Worm (Caenorhabditis elegans) whole organism, mixed stage, embryonic: ENCODE measurements around the gene T20G5.13.

ENCODE experiments used
- ceh-39 ChIP-seq: fragments of 150-350 bp; optimal IDR thresholded peaks from 2 replicates; lab custom pipeline; 2014; ENCODE audit warnings: missing biosample characterization, missing genetic modification characterization
- ceh-43 ChIP-seq: fragments of 200-800 bp; sonication (Bioruptor generic); optimal IDR thresholded peaks from 2 replicates; lab custom pipeline; 2018; ENCODE audit warnings: mild to moderate bottlenecking, missing genetic modification characterization, moderate library complexity, missing compliant biosample characterization
- drap-1 ChIP-seq: fragments of 200-800 bp; sonication (Bioruptor generic); optimal IDR thresholded peaks from 3 replicates; lab custom pipeline; 2018; ENCODE audit warnings: mild to moderate bottlenecking, missing genetic modification characterization, missing compliant biosample characterization
- elt-3 ChIP-seq: fragments of 150-350 bp; optimal IDR thresholded peaks from 2 replicates; lab custom pipeline; 2014; ENCODE audit warnings: missing biosample characterization, missing genetic modification characterization
- hlh-1 ChIP-seq: fragments of 150-350 bp; optimal IDR thresholded peaks from 2 replicates; lab custom pipeline; 2014; ENCODE audit warnings: missing biosample characterization, missing genetic modification reagents, missing genetic modification characterization
- mab-5 ChIP-seq: fragments of 150-350 bp; optimal IDR thresholded peaks from 2 replicates; lab custom pipeline; 2014; ENCODE audit warnings: missing biosample characterization, missing genetic modification characterization
- mep-1 ChIP-seq: fragments of 150-350 bp; optimal IDR thresholded peaks from 2 replicates; lab custom pipeline; 2017; ENCODE audit warnings: missing biosample characterization, missing genetic modification reagents, missing genetic modification characterization, inconsistent platforms
- nhr-237 ChIP-seq: fragments of 150-350 bp; optimal IDR thresholded peaks from 2 replicates; lab custom pipeline; 2014; ENCODE audit warnings: missing biosample characterization, missing genetic modification characterization
- nhr-76 ChIP-seq: sonication (generic microtip); optimal IDR thresholded peaks from 2 replicates; lab custom pipeline; 2017; ENCODE audit warnings: missing biosample characterization, missing genetic modification characterization
- pha-4 ChIP-seq: fragments of 150-350 bp; optimal IDR thresholded peaks from 2 replicates; lab custom pipeline; 2018; ENCODE audit warnings: missing biosample characterization, missing genetic modification reagents, missing genetic modification characterization
- sem-2 ChIP-seq: fragments of 200-800 bp; sonication (Bioruptor generic); optimal IDR thresholded peaks from 2 replicates; lab custom pipeline; 2018; ENCODE audit warnings: mild to moderate bottlenecking, missing genetic modification characterization, missing compliant biosample characterization
- snpc-4 ChIP-seq: fragments of 150-350 bp; optimal IDR thresholded peaks from 2 replicates; lab custom pipeline; 2014; ENCODE audit warnings: missing biosample characterization, missing genetic modification characterization
- unc-39 ChIP-seq: fragments of 150-350 bp; optimal IDR thresholded peaks from 2 replicates; lab custom pipeline; 2014; ENCODE audit warnings: missing biosample characterization, missing genetic modification characterization
- unc-62 ChIP-seq: fragments of 150-350 bp; optimal IDR thresholded peaks from 2 replicates; lab custom pipeline; 2014; ENCODE audit warnings: missing biosample characterization, missing genetic modification reagents, missing genetic modification characterization

ce11 chrIII:10151719-10152118, 49.4 kb downstream of the T20G5.13 start:
- TF ChIP-seq mab-5 (tag; lab: Kevin White, UChicago) (no peak), ceh-43 (GFP tag; lab: Kevin White, UChicago) (no peak), unc-62 (GFP tag; lab: Kevin White, UChicago) (no peak), elt-3 (tag; lab: Kevin White, UChicago) (no peak), drap-1 (GFP tag; lab: Kevin White, UChicago) (no peak), pha-4 (tag; lab: Kevin White, UChicago) (no peak), hlh-1 (tag; lab: Kevin White, UChicago) (no peak), unc-39 (tag; lab: Kevin White, UChicago) (no peak), nhr-237 (tag; lab: Kevin White, UChicago) (no peak), mep-1 (tag; lab: Kevin White, UChicago) (no peak), nhr-76 (no peak), snpc-4 (no peak), sem-2 (GFP tag; lab: Kevin White, UChicago) (no peak), ceh-39 (tag; lab: Kevin White, UChicago) (no peak)
